Worm (Caenorhabditis elegans): Measurements from ENCODE around the gene irg-6.

DNA sequence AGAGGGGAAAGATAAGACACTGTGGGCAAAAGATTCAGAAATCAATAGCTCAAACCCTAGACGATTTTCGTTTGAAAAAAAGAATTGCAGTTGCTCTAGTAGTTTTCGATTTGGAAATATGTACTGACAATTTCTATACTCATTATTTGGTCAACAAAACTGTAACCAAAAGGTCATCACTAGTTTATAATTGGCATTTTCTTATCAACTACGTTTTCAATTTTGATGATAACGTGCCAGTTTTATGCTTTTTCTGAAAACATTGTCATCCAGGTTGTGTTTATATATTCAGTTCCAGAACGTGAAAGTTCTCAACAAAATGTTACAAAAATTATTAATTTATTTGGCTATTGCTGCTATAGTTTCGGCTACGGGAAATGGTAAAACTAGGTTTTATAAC lies 47.8 kb upstream of the irg-6 start, which contains the start of gene F55G11.8:
- TF ChIP-seq him-1 (tag; optimal IDR thresholded peaks at IDR 0.05) (no peak), W03F9.2 (tag; optimal IDR thresholded peaks at IDR 0.05) (no peak), dao-5 (tag; optimal IDR thresholded peaks at IDR 0.05) (no peak)

All from whole organism, L4/young adult.